Fruit fly (Drosophila melanogaster): ENCODE data around the gene CCT4.

The CCT4 gene

dm6 chr2L:12644301-12644700, 48.4 kb downstream of the CCT4 start:
- no peak for TF ChIP-seq CG12768 (GFP tag; optimal IDR thresholded peaks at IDR 0.05)
- no peak for TF ChIP-seq cnc (optimal IDR thresholded peaks at IDR 0.05)
- no peak for TF ChIP-seq CG1620 (GFP tag; optimal IDR thresholded peaks at IDR 0.05)
- no peak for TF ChIP-seq toe (GFP tag; optimal IDR thresholded peaks at IDR 0.05)

- TF ChIP-seq cic (GFP tag; optimal IDR thresholded peaks at IDR 0.05) (peak; percentile 53), ovo (GFP tag; optimal IDR thresholded peaks at IDR 0.05) (no peak), CG12768 (GFP tag; optimal IDR thresholded peaks at IDR 0.05) (peak; percentile 11)
Measured at dm6 chr2L:12641534-12641933, 51.2 kb downstream of the CCT4 start.

Measured in whole organism, adult.